Worm (Caenorhabditis elegans): ENCODE results near the gene C50B6.9.
A peak's percentile ranks its signal among the peaks of the same experiment; 100 is the strongest.

Gene C50B6.9

ce11 chrV:13357652-13358281 is 21.6 kb downstream of the C50B6.9 start, which contains the start of gene F32H5.1:
F32H5.1 (minus strand) TSS chrV:13358037.
- TF ChIP-seq elt-2 (tag; optimal IDR thresholded peaks at IDR 0.05) (peak; percentile 19), dmd-4 (tag; optimal IDR thresholded peaks at IDR 0.05; ENCODE audit: borderline replicate concordance) (no peak)

- TF ChIP-seq fkh-10 (GFP tag; optimal IDR thresholded peaks at IDR 0.05), result no peak
- TF ChIP-seq K02D7.2 (tag; optimal IDR thresholded peaks at IDR 0.05), result no peak
- TF ChIP-seq ref-2 (tag; optimal IDR thresholded peaks at IDR 0.05), result no peak
- TF ChIP-seq elt-2 (tag; optimal IDR thresholded peaks at IDR 0.05), result no peak
- TF ChIP-seq che-1 (tag; optimal IDR thresholded peaks at IDR 0.05), result no peak
- no peak for TF ChIP-seq lim-6 (tag; optimal IDR thresholded peaks at IDR 0.05)
- no peak for TF ChIP-seq odd-2 (tag; optimal IDR thresholded peaks at IDR 0.05)
- TF ChIP-seq hlh-30 (tag; optimal IDR thresholded peaks at IDR 0.05; ENCODE audit: insufficient read depth), result no peak
- TF ChIP-seq ztf-16 (tag; optimal IDR thresholded peaks at IDR 0.05), result no peak
- no peak for TF ChIP-seq pha-4 (tag; optimal IDR thresholded peaks at IDR 0.05)
- no peak for TF ChIP-seq ceh-2 (tag; optimal IDR thresholded peaks at IDR 0.05)
- TF ChIP-seq nhr-232 (tag; optimal IDR thresholded peaks at IDR 0.05), result no peak
- TF ChIP-seq ahr-1 (tag; optimal IDR thresholded peaks at IDR 0.05), result no peak
- TF ChIP-seq elt-4 (tag; optimal IDR thresholded peaks at IDR 0.05), result no peak
- no peak for TF ChIP-seq unc-86 (tag; optimal IDR thresholded peaks at IDR 0.05)
- no peak for TF ChIP-seq ets-4 (tag; optimal IDR thresholded peaks at IDR 0.05)
- TF ChIP-seq zip-5 (tag; optimal IDR thresholded peaks at IDR 0.05), result no peak
Measured at ce11 chrV:13358823-13359592, 22.8 kb downstream of the C50B6.9 start, which contains the start of gene F32H5.3. F32H5.3 (plus strand) TSS chrV:13359335.

ce11 chrV:13360254-13360653 is 24.1 kb downstream of the C50B6.9 start, which contains the start of gene F32H5.4:
F32H5.4 (plus strand) TSS chrV:13360554.
- no peak for TF ChIP-seq C08G9.2 (tag; optimal IDR thresholded peaks at IDR 0.05)
- no peak for TF ChIP-seq nfya-1 (tag; optimal IDR thresholded peaks at IDR 0.05)
- TF ChIP-seq ztf-16 (tag; optimal IDR thresholded peaks at IDR 0.05), result no peak
- TF ChIP-seq unc-42 (tag; optimal IDR thresholded peaks at IDR 0.05), result no peak
- no peak for TF ChIP-seq pax-1 (tag; optimal IDR thresholded peaks at IDR 0.05)
- TF ChIP-seq tbx-7 (tag; optimal IDR thresholded peaks at IDR 0.05), result no peak
- no peak for TF ChIP-seq unc-86 (tag; optimal IDR thresholded peaks at IDR 0.05)
- no peak for TF ChIP-seq dmd-4 (tag; optimal IDR thresholded peaks at IDR 0.05; ENCODE audit: borderline replicate concordance)
- no peak for TF ChIP-seq ahr-1 (tag; optimal IDR thresholded peaks at IDR 0.05)
- no peak for TF ChIP-seq T23F11.4 (GFP tag; optimal IDR thresholded peaks at IDR 0.05)
- TF ChIP-seq ama-1 (optimal IDR thresholded peaks at IDR 0.05), result no peak

ce11 chrV:13363415-13363814 is 27.2 kb downstream of the C50B6.9 start, which contains the start of gene srg-46:
srg-46 (plus strand) TSS chrV:13363715.
- TF ChIP-seq ceh-48 (tag; optimal IDR thresholded peaks at IDR 0.05) (no peak), npax-4 (tag; optimal IDR thresholded peaks at IDR 0.05) (no peak), pros-1 (tag; optimal IDR thresholded peaks at IDR 0.05) (no peak), gmeb-2 (tag; optimal IDR thresholded peaks at IDR 0.05) (no peak), unc-55 (GFP tag; optimal IDR thresholded peaks at IDR 0.05) (no peak), pat-9 (tag; optimal IDR thresholded peaks at IDR 0.05) (no peak), elt-2 (tag; optimal IDR thresholded peaks at IDR 0.05) (no peak), ama-1 (optimal IDR thresholded peaks at IDR 0.05) (no peak), ref-2 (tag; optimal IDR thresholded peaks at IDR 0.05) (no peak), K09A11.1 (tag; optimal IDR thresholded peaks at IDR 0.05; ENCODE audit: insufficient read depth) (no peak)

- no peak for TF ChIP-seq pha-2 (tag; optimal IDR thresholded peaks at IDR 0.05)
- TF ChIP-seq ahr-1 (tag; optimal IDR thresholded peaks at IDR 0.05), result no peak
- TF ChIP-seq ztf-16 (tag; optimal IDR thresholded peaks at IDR 0.05), result no peak
- no peak for TF ChIP-seq rnt-1 (tag; optimal IDR thresholded peaks at IDR 0.05)
- TF ChIP-seq ceh-24 (tag; optimal IDR thresholded peaks at IDR 0.05), result no peak
- no peak for TF ChIP-seq ceh-19 (GFP tag; optimal IDR thresholded peaks at IDR 0.05)
- TF ChIP-seq mec-3 (tag; optimal IDR thresholded peaks at IDR 0.05; ENCODE audit: borderline replicate concordance), result no peak
- no peak for TF ChIP-seq pat-9 (tag; optimal IDR thresholded peaks at IDR 0.05)
- no peak for TF ChIP-seq dve-1 (tag; optimal IDR thresholded peaks at IDR 0.05)
- no peak for TF ChIP-seq hlh-8 (tag; optimal IDR thresholded peaks at IDR 0.05)
- no peak for TF ChIP-seq ceh-2 (tag; optimal IDR thresholded peaks at IDR 0.05)
- TF ChIP-seq ref-2 (tag; optimal IDR thresholded peaks at IDR 0.05), result no peak
- no peak for TF ChIP-seq dmd-4 (tag; optimal IDR thresholded peaks at IDR 0.05; ENCODE audit: borderline replicate concordance)
- TF ChIP-seq hlh-6 (tag; optimal IDR thresholded peaks at IDR 0.05), result no peak
- TF ChIP-seq ceh-18 (tag; optimal IDR thresholded peaks at IDR 0.05), result no peak
- TF ChIP-seq K09A11.1 (tag; optimal IDR thresholded peaks at IDR 0.05; ENCODE audit: insufficient read depth), result no peak
- no peak for TF ChIP-seq madf-2 (tag; optimal IDR thresholded peaks at IDR 0.05)
Measured at ce11 chrV:13364227-13364626, 28.1 kb downstream of the C50B6.9 start.

Measured in whole organism, late embryonic.